Worm (Caenorhabditis elegans) whole organism, mixed stage, embryonic: ENCODE measurements around the gene F20D6.9.
A peak's percentile ranks its signal among the peaks of the same experiment; 100 is the strongest.

ENCODE experiments used
- M03D4.4 ChIP-seq: sonication (generic microtip); optimal IDR thresholded peaks from 2 replicates; lab custom pipeline; 2017; ENCODE audit warnings: mild to moderate bottlenecking, missing genetic modification characterization, missing compliant biosample characterization
- blmp-1 ChIP-seq: fragments of 150-350 bp; optimal IDR thresholded peaks from 2 replicates; lab custom pipeline; 2014; ENCODE audit warnings: missing biosample characterization, missing genetic modification characterization
- ceh-39 ChIP-seq: fragments of 150-350 bp; optimal IDR thresholded peaks from 2 replicates; lab custom pipeline; 2014; ENCODE audit warnings: missing biosample characterization, missing genetic modification characterization
- ceh-43 ChIP-seq: fragments of 200-800 bp; sonication (Bioruptor generic); optimal IDR thresholded peaks from 2 replicates; lab custom pipeline; 2018; ENCODE audit warnings: mild to moderate bottlenecking, missing genetic modification characterization, moderate library complexity, missing compliant biosample characterization
- ceh-83 ChIP-seq: fragments of 200-800 bp; sonication (Bioruptor generic); optimal IDR thresholded peaks from 2 replicates; lab custom pipeline; 2018; ENCODE audit warnings: mild to moderate bottlenecking, missing genetic modification characterization, missing compliant biosample characterization
- cnd-1 ChIP-seq: fragments of 200-800 bp; sonication (Bioruptor generic); optimal IDR thresholded peaks from 2 replicates; lab custom pipeline; 2018; ENCODE audit warnings: mild to moderate bottlenecking, missing genetic modification characterization, missing compliant biosample characterization
- elt-1 ChIP-seq: sonication (generic microtip); optimal IDR thresholded peaks from 2 replicates; lab custom pipeline; 2017; ENCODE audit warnings: missing genetic modification characterization, mild to moderate bottlenecking, missing compliant biosample characterization, antibody characterized with exemption, moderate library complexity, borderline replicate concordance; ENCODE audit not compliant: insufficient read depth
- elt-3 ChIP-seq: fragments of 150-350 bp; optimal IDR thresholded peaks from 2 replicates; lab custom pipeline; 2014; ENCODE audit warnings: missing biosample characterization, missing genetic modification characterization
- flh-1 ChIP-seq: fragments of 200-800 bp; sonication (Bioruptor generic); optimal IDR thresholded peaks from 2 replicates; lab custom pipeline; 2018; ENCODE audit warnings: mild to moderate bottlenecking, missing genetic modification characterization, moderate library complexity, missing compliant biosample characterization
- ham-2 ChIP-seq: fragments of 200-800 bp; sonication (Bioruptor generic); optimal IDR thresholded peaks from 2 replicates; lab custom pipeline; 2018; ENCODE audit warnings: mild to moderate bottlenecking, missing genetic modification characterization, missing compliant biosample characterization
- hlh-1 ChIP-seq: fragments of 150-350 bp; optimal IDR thresholded peaks from 2 replicates; lab custom pipeline; 2014; ENCODE audit warnings: missing biosample characterization, missing genetic modification reagents, missing genetic modification characterization
- lin-13 ChIP-seq: fragments of 150-350 bp; optimal IDR thresholded peaks from 2 replicates; lab custom pipeline; 2014; ENCODE audit warnings: missing biosample characterization, missing genetic modification characterization
- lin-32 ChIP-seq: fragments of 200-800 bp; sonication (Bioruptor generic); optimal IDR thresholded peaks from 2 replicates; lab custom pipeline; 2018; ENCODE audit warnings: mild to moderate bottlenecking, missing genetic modification characterization, missing compliant biosample characterization
- lsy-2 ChIP-seq: fragments of 150-350 bp; optimal IDR thresholded peaks from 2 replicates; lab custom pipeline; 2014; ENCODE audit warnings: missing biosample characterization, missing genetic modification characterization
- mab-5 ChIP-seq: fragments of 150-350 bp; optimal IDR thresholded peaks from 2 replicates; lab custom pipeline; 2014; ENCODE audit warnings: missing biosample characterization, missing genetic modification characterization
- mep-1 ChIP-seq: fragments of 150-350 bp; optimal IDR thresholded peaks from 2 replicates; lab custom pipeline; 2017; ENCODE audit warnings: missing biosample characterization, missing genetic modification reagents, missing genetic modification characterization, inconsistent platforms
- nhr-12 ChIP-seq: fragments of 150-350 bp; optimal IDR thresholded peaks from 2 replicates; lab custom pipeline; 2014; ENCODE audit warnings: missing biosample characterization, missing genetic modification characterization
- nhr-2 ChIP-seq: fragments of 150-350 bp; optimal IDR thresholded peaks from 2 replicates; lab custom pipeline; 2014; ENCODE audit warnings: missing biosample characterization, missing genetic modification characterization
- nhr-28 ChIP-seq: fragments of 150-350 bp; optimal IDR thresholded peaks from 2 replicates; lab custom pipeline; 2014; ENCODE audit warnings: missing biosample characterization, missing genetic modification characterization
- nhr-76 ChIP-seq: sonication (generic microtip); optimal IDR thresholded peaks from 2 replicates; lab custom pipeline; 2017; ENCODE audit warnings: missing biosample characterization, missing genetic modification characterization
- snpc-4 ChIP-seq: fragments of 150-350 bp; optimal IDR thresholded peaks from 2 replicates; lab custom pipeline; 2014; ENCODE audit warnings: missing biosample characterization, missing genetic modification characterization
- tbx-8 ChIP-seq: fragments of 200-800 bp; sonication (Bioruptor generic); optimal IDR thresholded peaks from 2 replicates; lab custom pipeline; 2018; ENCODE audit warnings: mild to moderate bottlenecking, missing genetic modification characterization, moderate library complexity, missing compliant biosample characterization
- unc-120 ChIP-seq: sonication (generic microtip); optimal IDR thresholded peaks from 2 replicates; lab custom pipeline; 2017; ENCODE audit warnings: missing genetic modification characterization, missing compliant biosample characterization; ENCODE audit not compliant: poor library complexity, severe bottlenecking
- unc-39 ChIP-seq: fragments of 150-350 bp; optimal IDR thresholded peaks from 2 replicates; lab custom pipeline; 2014; ENCODE audit warnings: missing biosample characterization, missing genetic modification characterization
- unc-62 ChIP-seq: fragments of 150-350 bp; optimal IDR thresholded peaks from 2 replicates; lab custom pipeline; 2014; ENCODE audit warnings: missing biosample characterization, missing genetic modification reagents, missing genetic modification characterization
- zip-8 ChIP-seq: fragments of 150-350 bp; optimal IDR thresholded peaks from 2 replicates; lab custom pipeline; 2014; ENCODE audit warnings: missing biosample characterization, missing genetic modification characterization

Gene F20D6.9

DNA sequence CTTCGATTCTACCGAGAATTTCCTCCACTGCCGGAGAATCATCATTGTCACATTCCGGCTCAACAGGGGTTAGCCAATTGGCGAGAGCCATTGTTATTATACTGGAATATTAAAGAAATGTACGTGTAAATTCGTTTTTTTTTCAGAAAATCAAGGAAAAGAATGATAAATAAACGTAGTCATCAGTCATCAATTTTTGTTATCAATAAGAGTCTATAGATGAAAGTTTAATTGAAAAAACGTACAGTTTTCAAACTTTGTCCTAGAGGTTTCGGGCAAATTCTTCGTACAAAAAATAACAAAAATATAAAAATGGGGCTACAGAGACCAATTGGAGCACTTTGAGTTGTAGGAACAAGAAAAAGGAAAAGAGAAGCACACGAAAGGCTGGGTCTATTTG, 21.7 kb upstream of the F20D6.9 start, which contains the start of gene F20D6.11:
F20D6.11 (minus strand) TSS at position 101 of the 400 bp plus-strand sequence.
- TF ChIP-seq nhr-76 (tag; lab: Kevin White, UChicago) (no peak), nhr-2 (tag; lab: Kevin White, UChicago) (no peak), M03D4.4 (tag; lab: Kevin White, UChicago) (no peak), zip-8 (tag; lab: Kevin White, UChicago) (no peak), elt-1 (no peak), snpc-4 (tag; lab: Kevin White, UChicago) (no peak), cnd-1 (tag; lab: Kevin White, UChicago) (no peak), ceh-43 (GFP tag; lab: Kevin White, UChicago) (no peak), ceh-39 (no peak), mep-1 (tag; lab: Kevin White, UChicago) (no peak), unc-39 (no peak), hlh-1 (tag; lab: Kevin White, UChicago) (no peak), lsy-2 (no peak)

DNA sequence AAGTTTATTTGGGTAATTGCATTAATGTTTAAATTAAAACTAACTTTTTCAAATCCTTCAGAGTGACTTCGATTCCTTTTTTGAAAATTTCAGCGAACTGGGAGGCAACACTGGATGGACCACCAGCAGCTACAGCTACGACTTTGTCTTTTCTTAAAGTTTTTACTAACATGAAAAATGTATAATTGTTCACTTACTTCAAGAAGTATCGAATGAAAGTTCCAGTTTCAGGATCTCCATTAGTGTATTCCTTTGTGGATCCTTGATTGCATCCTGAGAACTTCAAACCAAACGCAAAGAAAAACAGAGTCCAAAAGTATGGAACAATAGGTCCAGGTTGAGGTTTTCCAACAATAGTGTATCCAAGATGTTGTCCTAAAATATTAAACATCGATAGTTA, 19.7 kb upstream of the F20D6.9 start:
- TF ChIP-seq nhr-76 (tag; lab: Kevin White, UChicago) (no peak), tbx-8 (GFP tag; lab: Kevin White, UChicago) (no peak), lsy-2 (no peak)

DNA sequence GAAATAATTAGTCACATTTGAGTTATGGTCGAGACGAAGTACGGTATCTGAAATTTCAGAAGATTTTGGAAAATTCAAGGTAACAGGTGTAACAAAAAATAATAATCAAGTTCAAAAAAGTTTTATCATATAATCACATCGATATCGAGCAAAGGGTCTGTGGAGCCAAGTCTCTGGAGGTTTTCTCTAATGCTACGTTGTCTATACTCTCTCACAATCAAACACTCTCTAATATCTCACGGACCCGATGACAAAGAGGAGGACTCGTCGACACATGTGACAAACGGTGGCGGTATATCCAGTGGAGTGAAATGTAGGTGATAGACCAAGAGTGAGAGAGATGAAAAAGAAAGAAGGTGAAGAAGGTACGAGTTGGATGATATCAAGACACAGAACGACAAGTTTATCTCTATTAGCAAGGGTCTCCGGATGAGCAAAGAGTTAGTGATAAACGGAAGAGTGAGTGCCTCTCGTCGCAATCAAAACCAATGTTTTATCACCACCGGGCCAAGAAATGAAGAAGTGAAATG, 18.7 kb upstream of the F20D6.9 start, which contains the start of gene F20D6.10:
F20D6.10 (minus strand) TSS at position 51 of the 530 bp plus-strand sequence.
- no peak for TF ChIP-seq lsy-2
- TF ChIP-seq unc-62 (GFP tag; lab: Kevin White, UChicago), result peak; percentile 77
- TF ChIP-seq unc-120 (tag; lab: Kevin White, UChicago), result peak; percentile 62
- peak; percentile 91 for TF ChIP-seq hlh-1 (tag; lab: Kevin White, UChicago)
- TF ChIP-seq flh-1 (GFP tag; lab: Kevin White, UChicago), result no peak
- TF ChIP-seq nhr-12 (tag; lab: Kevin White, UChicago), result no peak
- TF ChIP-seq lin-32 (GFP tag; lab: Kevin White, UChicago), result no peak
- TF ChIP-seq ceh-83 (GFP tag; lab: Kevin White, UChicago), result no peak
- no peak for TF ChIP-seq ceh-43 (GFP tag; lab: Kevin White, UChicago)

DNA sequence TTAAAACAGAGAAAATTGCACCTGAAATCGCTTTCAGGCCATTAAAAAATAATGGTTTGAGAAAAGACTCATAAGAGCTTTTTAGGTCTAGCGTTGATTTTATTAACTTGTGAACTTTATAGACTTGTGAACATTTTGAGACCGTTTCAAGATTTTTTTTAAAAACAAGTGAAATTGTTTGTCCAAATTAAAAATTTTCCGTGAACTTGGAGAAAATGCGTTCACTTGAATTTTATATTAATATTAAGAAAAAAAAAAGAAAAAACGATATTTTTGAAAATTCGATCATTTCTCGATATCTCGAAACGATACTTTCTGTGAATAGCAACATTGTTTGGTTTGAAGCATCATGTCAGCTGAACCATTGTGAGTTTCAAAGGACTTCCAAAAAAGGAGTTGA, 13.2 kb upstream of the F20D6.9 start, which contains the start of gene F20D6.1:
F20D6.1 (plus strand) TSS at position 301 of the 400 bp plus-strand sequence.
- no peak for TF ChIP-seq snpc-4 (tag; lab: Kevin White, UChicago)
- no peak for TF ChIP-seq lin-13 (tag; lab: Kevin White, UChicago)
- TF ChIP-seq blmp-1 (tag; lab: Kevin White, UChicago), result no peak
- TF ChIP-seq tbx-8 (GFP tag; lab: Kevin White, UChicago), result no peak
- TF ChIP-seq elt-1, result no peak

DNA sequence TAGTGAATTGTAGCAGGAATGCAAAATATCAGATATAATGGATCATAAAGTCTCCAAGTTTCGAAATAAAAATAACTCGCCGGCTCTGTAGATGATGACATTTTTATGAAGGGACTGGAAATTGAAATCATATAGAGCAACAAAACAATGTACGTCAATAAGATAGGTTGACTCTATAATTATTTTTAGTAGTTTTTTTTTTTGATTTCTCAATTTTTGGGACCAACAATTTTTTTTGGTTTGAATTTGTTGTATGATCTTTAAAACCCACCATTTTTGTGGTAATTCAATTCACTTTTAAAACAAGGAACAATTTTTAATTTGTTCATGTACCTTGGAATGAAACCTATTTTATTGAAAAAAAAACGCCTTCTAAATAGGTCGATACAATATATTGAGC, 12.8 kb upstream of the F20D6.9 start, which contains the start of gene F20D6.12:
F20D6.12 (minus strand) TSS at position 101 of the 400 bp plus-strand sequence.
- no peak for TF ChIP-seq lin-32 (GFP tag; lab: Kevin White, UChicago)
- TF ChIP-seq snpc-4 (tag; lab: Kevin White, UChicago), result no peak
- no peak for TF ChIP-seq hlh-1 (tag; lab: Kevin White, UChicago)
- no peak for TF ChIP-seq nhr-28 (tag; lab: Kevin White, UChicago)
- no peak for TF ChIP-seq lsy-2
- no peak for TF ChIP-seq nhr-76 (tag; lab: Kevin White, UChicago)
- no peak for TF ChIP-seq mab-5
- TF ChIP-seq M03D4.4 (tag; lab: Kevin White, UChicago), result no peak
- no peak for TF ChIP-seq unc-120 (tag; lab: Kevin White, UChicago)

DNA sequence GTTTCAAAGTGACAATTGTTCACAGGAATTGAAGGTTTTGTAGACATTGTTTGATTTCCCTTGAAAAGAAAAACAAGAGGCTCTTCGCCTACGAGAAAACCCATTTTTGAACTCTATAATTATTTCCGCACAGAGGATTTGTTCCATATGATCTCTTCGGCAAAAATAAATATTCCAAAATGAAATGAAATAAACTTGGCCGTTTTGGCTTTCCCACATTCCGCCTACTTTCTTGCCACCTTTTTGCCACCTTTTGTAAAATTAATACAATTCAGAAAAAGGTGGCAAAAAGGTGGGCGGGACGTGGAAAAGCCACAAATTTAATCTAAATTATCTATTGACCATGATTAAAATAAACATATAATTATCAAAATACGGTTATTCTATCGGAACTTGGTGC, 11.2 kb upstream of the F20D6.9 start, which contains the start of gene F20D6.15:
F20D6.15 (minus strand) TSS at position 47 of the 400 bp plus-strand sequence.
- TF ChIP-seq unc-39, result no peak
- TF ChIP-seq unc-62 (GFP tag; lab: Kevin White, UChicago), result no peak

DNA sequence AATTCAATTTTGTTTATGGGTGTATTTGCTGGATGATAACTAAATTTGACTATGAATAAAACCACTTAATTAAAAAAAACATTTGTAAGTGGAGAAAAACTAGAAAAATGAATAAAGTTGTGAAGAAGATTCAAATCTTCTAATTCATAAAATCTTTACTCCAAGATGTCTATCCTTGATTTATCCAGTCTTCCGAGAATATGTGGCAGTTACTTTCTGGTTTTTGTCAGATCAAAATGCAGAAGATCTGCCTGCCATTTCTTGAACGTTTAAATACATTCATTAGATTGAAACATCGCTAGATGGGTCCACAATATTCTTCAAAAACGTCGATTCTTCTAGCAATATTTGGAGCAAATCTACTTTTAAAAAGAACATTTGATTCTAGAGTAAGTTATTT, 8.5 kb upstream of the F20D6.9 start, which contains the start of gene F20D6.2:
F20D6.2 (plus strand) TSS at position 301 of the 400 bp plus-strand sequence.
- TF ChIP-seq elt-3 (tag; lab: Kevin White, UChicago) (no peak), nhr-12 (tag; lab: Kevin White, UChicago) (no peak), ceh-83 (GFP tag; lab: Kevin White, UChicago) (no peak), ham-2 (GFP tag; lab: Kevin White, UChicago) (no peak), blmp-1 (tag; lab: Kevin White, UChicago) (no peak), mab-5 (no peak), elt-1 (no peak), ceh-43 (GFP tag; lab: Kevin White, UChicago) (no peak), lin-13 (tag; lab: Kevin White, UChicago) (no peak)
